Fruit fly (Drosophila melanogaster): ENCODE results near the gene dsb.

- TF ChIP-seq Hr83 (GFP tag; optimal IDR thresholded peaks at IDR 0.05; ENCODE audit: poor library complexity, severe bottlenecking) = no peak
- no peak for TF ChIP-seq OdsH (GFP tag; optimal IDR thresholded peaks at IDR 0.05)
- TF ChIP-seq psq (GFP tag; optimal IDR thresholded peaks at IDR 0.05) = no peak
- TF ChIP-seq Hr78 (GFP tag; optimal IDR thresholded peaks at IDR 0.05) = no peak
- no peak for TF ChIP-seq dmrt93B (GFP tag; optimal IDR thresholded peaks at IDR 0.05)
- TF ChIP-seq dsf (GFP tag; optimal IDR thresholded peaks at IDR 0.05; ENCODE audit: borderline replicate concordance) = no peak
- TF ChIP-seq br (GFP tag; optimal IDR thresholded peaks at IDR 0.05) = no peak
- TF ChIP-seq dl (GFP tag; optimal IDR thresholded peaks at IDR 0.05; ENCODE audit: insufficient read depth in 1 of 2, partially characterized antibody in 2 of 2) = no peak
- TF ChIP-seq usp (GFP tag; optimal IDR thresholded peaks at IDR 0.05) = no peak
- TF ChIP-seq sage (GFP tag; optimal IDR thresholded peaks at IDR 0.05) = no peak
- no peak for TF ChIP-seq h (GFP tag; optimal IDR thresholded peaks at IDR 0.05)
- TF ChIP-seq pan (optimal IDR thresholded peaks at IDR 0.05) = no peak
- TF ChIP-seq Myc (optimal IDR thresholded peaks at IDR 0.05) = no peak
These were observed 10.1 kb upstream of the dsb start for dm6 chr3L:1920051-1920450.
